Fruit fly (Drosophila melanogaster): ENCODE data around the gene CG7299.
A peak's percentile ranks its signal among the peaks of the same experiment; 100 is the strongest.

The CG7299 gene

dm6 chr2L:10711221-10711620, 27.0 kb upstream of the CG7299 start:
- TF ChIP-seq otp (GFP tag; IDR thresholded peaks at IDR 0.05) (no peak), hb (GFP tag; IDR thresholded peaks at IDR 0.05; ENCODE audit: partially characterized antibody) (0 out of 3 replicates have a peak, but pooled peaks have one; percentile 19), CG5180 (GFP tag; optimal IDR thresholded peaks at IDR 0.05) (peak; percentile 93), CG13123 (GFP tag; optimal IDR thresholded peaks at IDR 0.05) (no peak), crol (GFP tag; IDR thresholded peaks at IDR 0.05) (peak; percentile 37; the same call in 1 of the 2 replicates), Dfd (GFP tag; optimal IDR thresholded peaks at IDR 0.05) (no peak), lmd (GFP tag; IDR thresholded peaks at IDR 0.05) (0 out of 2 replicates have a peak, but pooled peaks have one; percentile 19)

- TF ChIP-seq wor (GFP tag; IDR thresholded peaks at IDR 0.05), result no peak
- TF ChIP-seq CG17912 (GFP tag; optimal IDR thresholded peaks at IDR 0.05), result no peak
- TF ChIP-seq Max (GFP tag; optimal IDR thresholded peaks at IDR 0.05), result no peak
- no peak for TF ChIP-seq Abd-B (GFP tag; optimal IDR thresholded peaks at IDR 0.05)
- no peak for TF ChIP-seq CG9817 (tag; optimal IDR thresholded peaks at IDR 0.05)
- TF ChIP-seq Dll (GFP tag; IDR thresholded peaks at IDR 0.05; ENCODE audit: partially characterized antibody), result no peak
- TF ChIP-seq Rfx (GFP tag; IDR thresholded peaks at IDR 0.05), result no peak
- no peak for TF ChIP-seq Lim3 (GFP tag; IDR thresholded peaks at IDR 0.05)
- no peak for TF ChIP-seq CG17359 (tag; optimal IDR thresholded peaks at IDR 0.05)
- TF ChIP-seq CG10274 (GFP tag; optimal IDR thresholded peaks at IDR 0.05), result no peak
- no peak for TF ChIP-seq nom (GFP tag; optimal IDR thresholded peaks at IDR 0.05)
Observed at dm6 chr2L:10709353-10709752, 25.1 kb upstream of the CG7299 start, which contains the start of gene Lip2. Gene Lip2, minus strand, starts transcription at chr2L:10709453.

DNA sequence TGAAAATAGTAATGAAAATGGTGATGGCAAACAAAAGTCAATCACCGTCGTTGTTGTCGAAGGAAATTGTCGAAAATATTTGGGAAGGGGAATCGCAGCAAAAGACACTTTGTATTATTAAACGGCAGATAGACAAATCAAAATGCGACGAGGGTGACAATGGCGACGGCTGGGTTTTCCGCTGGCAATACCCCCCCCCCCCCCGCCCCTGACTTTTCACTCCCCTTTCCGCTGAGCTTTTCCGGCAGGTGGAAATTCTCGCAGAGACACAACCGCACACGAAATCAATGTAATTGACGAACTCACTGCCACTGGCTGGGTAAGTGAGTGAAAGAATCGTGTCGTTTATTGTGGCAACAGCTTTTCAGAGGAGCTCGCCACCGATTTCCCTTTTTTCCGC, 23.9 kb upstream of the CG7299 start:
- TF ChIP-seq Hr39 (optimal IDR thresholded peaks at IDR 0.05), result peak; percentile 64
- peak; percentile 13 for TF ChIP-seq Ets65A (GFP tag)
- peak; percentile 67 for TF ChIP-seq crol (GFP tag; IDR thresholded peaks at IDR 0.05)
- no peak for TF ChIP-seq CG9876 (GFP tag; optimal IDR thresholded peaks at IDR 0.05)
- no peak for TF ChIP-seq CG6654 (GFP tag; optimal IDR thresholded peaks at IDR 0.05)
- no peak for TF ChIP-seq knrl (GFP tag; IDR thresholded peaks at IDR 0.05; ENCODE audit: partially characterized antibody)

dm6 chr2L:10706267-10706666, 22.1 kb upstream of the CG7299 start:
- TF ChIP-seq Ets65A (GFP tag) (peak; percentile 73), CG13424 (tag; optimal IDR thresholded peaks at IDR 0.05) (no peak)

DNA sequence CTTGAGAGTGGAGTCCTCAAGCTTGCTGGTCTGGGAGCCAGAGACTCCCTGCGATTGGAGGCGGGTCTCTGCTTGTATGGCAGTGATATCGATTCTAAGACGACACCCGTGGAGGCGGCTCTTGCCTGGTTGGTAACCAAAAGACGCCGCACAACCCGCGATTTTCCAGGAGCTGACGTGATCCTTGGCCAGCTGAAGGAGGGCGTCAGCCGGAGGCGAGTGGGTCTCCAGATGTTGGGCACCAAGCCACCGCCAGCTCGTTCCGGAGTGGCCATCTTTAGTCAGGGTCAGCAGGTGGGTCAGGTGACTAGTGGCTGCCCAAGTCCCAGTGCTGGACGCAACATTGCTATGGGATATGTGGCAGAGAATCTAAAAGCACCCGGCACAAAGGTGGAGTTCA, 20.2 kb upstream of the CG7299 start:
- peak; percentile 90 for TF ChIP-seq Ets65A (GFP tag)
- TF ChIP-seq pfk (GFP tag; optimal IDR thresholded peaks at IDR 0.05), result no peak

DNA sequence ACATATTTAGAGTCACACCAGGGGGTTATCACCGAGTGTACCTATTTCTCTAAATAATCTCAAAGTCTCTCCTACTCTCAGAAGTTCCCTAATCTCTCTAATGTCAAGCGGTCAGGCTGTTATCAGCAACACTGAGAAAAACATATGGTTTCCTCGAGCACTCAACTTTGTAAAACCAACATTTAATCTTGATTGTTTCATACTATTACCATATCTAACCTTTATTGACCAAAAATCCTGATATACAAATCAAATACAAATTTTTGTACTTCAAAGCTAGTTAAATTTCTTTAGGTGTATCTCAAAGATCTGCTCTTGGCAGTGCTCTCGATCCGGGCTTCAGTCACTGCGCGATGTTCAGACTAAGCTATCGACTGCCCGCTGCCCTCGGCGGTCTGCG, 19.1 kb upstream of the CG7299 start, which contains the start of gene CG6415:
CG6415 (plus strand) TSS at position 341 of the 400 bp plus-strand sequence.
- TF ChIP-seq CG12219 (GFP tag; optimal IDR thresholded peaks at IDR 0.05) (peak; percentile 64), Asciz (GFP tag; optimal IDR thresholded peaks at IDR 0.05) (peak; percentile 44), CG11504 (tag; optimal IDR thresholded peaks at IDR 0.05) (peak; percentile 72), CG17612 (GFP tag; IDR thresholded peaks at IDR 0.05) (peak; percentile 60), CG17186 (GFP tag; optimal IDR thresholded peaks at IDR 0.05) (no peak), CG9437 (GFP tag; optimal IDR thresholded peaks at IDR 0.05) (peak; percentile 29), CG8765 (GFP tag; IDR thresholded peaks at IDR 0.05) (peak; percentile 41; the same call in 1 of the 2 replicates), nau (GFP tag; optimal IDR thresholded peaks at IDR 0.05) (peak; percentile 31), cato (GFP tag; optimal IDR thresholded peaks at IDR 0.05; ENCODE audit: borderline replicate concordance) (peak; percentile 4), ash1 (GFP tag; optimal IDR thresholded peaks at IDR 0.05) (no peak), chinmo (GFP tag; IDR thresholded peaks at IDR 0.05; ENCODE audit: partially characterized antibody) (no peak), CG18599 (GFP tag; optimal IDR thresholded peaks at IDR 0.05) (peak; percentile 85), CG9609 (GFP tag; optimal IDR thresholded peaks at IDR 0.05) (peak; percentile 66), danr (GFP tag; IDR thresholded peaks at IDR 0.05) (peak; percentile 51; the same call in 1 of the 2 replicates), Stat92E (GFP tag; optimal IDR thresholded peaks at IDR 0.05) (no peak), Dip3 (GFP tag; optimal IDR thresholded peaks at IDR 0.05) (peak; percentile 63), ac (GFP tag; optimal IDR thresholded peaks at IDR 0.05) (no peak)

Measured in whole organism, embryonic.